Fruit fly (Drosophila melanogaster) whole organism, embryonic: ENCODE data around the gene CG15894.

Experiments used
- CG10267 ChIP-seq: fragments of 200-800 bp; sonication (Bioruptor generic); optimal IDR thresholded peaks from 2 replicates; lab custom pipeline; 2018; ENCODE audit warnings: missing biosample characterization, mild to moderate bottlenecking, missing genetic modification characterization, moderate library complexity
- CG12219 ChIP-seq: fragments of 200-800 bp; sonication (Bioruptor generic); optimal IDR thresholded peaks from 3 replicates; lab custom pipeline; 2018; ENCODE audit warnings: missing biosample characterization, mild to moderate bottlenecking, missing genetic modification characterization
- CG12236 ChIP-seq: fragments of 200-800 bp; sonication (Bioruptor generic); optimal IDR thresholded peaks from 2 replicates; lab custom pipeline; 2016; ENCODE audit warnings: missing biosample characterization, missing genetic modification characterization
- CG12659 ChIP-seq: fragments of 200-800 bp; sonication (Bioruptor generic); optimal IDR thresholded peaks from 3 replicates; lab custom pipeline; 2017; ENCODE audit warnings: mild to moderate bottlenecking, missing biosample characterization, missing genetic modification reagents, missing genetic modification characterization
- CG13287 ChIP-seq: fragments of 200-800 bp; sonication (Bioruptor generic); IDR thresholded peaks from 2 replicates; pipeline ENCODE4 v1.3.6; 2022; ENCODE audit warnings: missing biosample characterization, missing genetic modification characterization; ENCODE audit not compliant: partially characterized antibody
- CG15479 ChIP-seq: fragments of 200-800 bp; sonication (Bioruptor generic); optimal IDR thresholded peaks from 3 replicates; lab custom pipeline; 2019; ENCODE audit warnings: missing biosample characterization, mild to moderate bottlenecking, missing genetic modification characterization, moderate library complexity
- CG15514 ChIP-seq: fragments of 200-800 bp; sonication (Bioruptor generic); optimal IDR thresholded peaks from 3 replicates; lab custom pipeline; 2017; ENCODE audit warnings: missing biosample characterization, missing genetic modification characterization, mild to moderate bottlenecking, moderate library complexity, missing genetic modification reagents
- CG1603 ChIP-seq: fragments of 200-800 bp; sonication (Bioruptor generic); optimal IDR thresholded peaks from 2 replicates; lab custom pipeline; 2019; ENCODE audit warnings: missing biosample characterization, mild to moderate bottlenecking, missing genetic modification characterization, moderate library complexity
- CG17829 ChIP-seq: fragments of 200-800 bp; optimal IDR thresholded peaks from 2 replicates; lab custom pipeline; 2019; ENCODE audit warnings: missing biosample characterization, mild to moderate bottlenecking, missing genetic modification characterization, moderate library complexity
- CG2116 ChIP-seq: fragments of 200-800 bp; sonication (Bioruptor generic); optimal IDR thresholded peaks from 3 replicates; lab custom pipeline; 2018; ENCODE audit warnings: missing biosample characterization, mild to moderate bottlenecking, missing genetic modification characterization
- CG32532 ChIP-seq: fragments of 200-800 bp; sonication (Bioruptor generic); IDR thresholded peaks from 2 replicates; pipeline ENCODE4 v1.3.6; 2022; ENCODE audit warnings: missing biosample characterization, missing genetic modification characterization
- CG3281 ChIP-seq: fragments of 200-800 bp; sonication (Bioruptor generic); optimal IDR thresholded peaks from 3 replicates; lab custom pipeline; 2017; ENCODE audit warnings: missing biosample characterization, mild to moderate bottlenecking, missing genetic modification characterization
- CG4617 ChIP-seq: fragments of 200-800 bp; sonication (Bioruptor generic); optimal IDR thresholded peaks from 3 replicates; lab custom pipeline; 2016; ENCODE audit warnings: missing biosample characterization, missing genetic modification characterization, borderline replicate concordance
- CG6272 ChIP-seq: fragments of 200-800 bp; sonication (Bioruptor generic); IDR thresholded peaks from 2 replicates; pipeline ENCODE4 v1.3.6; 2022; ENCODE audit warnings: missing biosample characterization, missing genetic modification characterization
- CG7928 ChIP-seq: fragments of 200-800 bp; sonication (Bioruptor generic); optimal IDR thresholded peaks from 2 replicates; lab custom pipeline; 2017; ENCODE audit warnings: missing biosample characterization, mild to moderate bottlenecking, missing genetic modification characterization
- CG8290 ChIP-seq, 3 experiments: fragments of 200-800 bp; sonication (Bioruptor generic); optimal IDR thresholded peaks; 2 replicates each; lab custom pipeline; 2016 to 2019; ENCODE audit warnings: missing biosample characterization in 3 of 3, missing genetic modification characterization in 3 of 3, mild to moderate bottlenecking in 2 of 3, moderate library complexity in 1 of 3
- CG9797 ChIP-seq: fragments of 200-800 bp; sonication (Bioruptor generic); optimal IDR thresholded peaks from 3 replicates; lab custom pipeline; 2018; ENCODE audit warnings: missing biosample characterization, mild to moderate bottlenecking, missing genetic modification characterization
- CTCF ChIP-seq: fragments of 200-800 bp; sonication (Bioruptor generic); optimal IDR thresholded peaks from 2 replicates; lab custom pipeline; 2017; ENCODE audit warnings: missing biosample characterization, mild to moderate bottlenecking, missing genetic modification characterization, moderate library complexity
- Camta ChIP-seq: fragments of 200-800 bp; sonication (Bioruptor generic); optimal IDR thresholded peaks from 2 replicates; lab custom pipeline; 2016; ENCODE audit warnings: missing biosample characterization, missing genetic modification characterization
- Chrac-16 ChIP-seq: fragments of 200-800 bp; sonication (Bioruptor generic); optimal IDR thresholded peaks from 3 replicates; lab custom pipeline; 2016; ENCODE audit warnings: missing biosample characterization, missing genetic modification characterization
- Dref ChIP-seq: fragments of 200-800 bp; sonication (Bioruptor generic); IDR thresholded peaks from 2 replicates; pipeline ENCODE4 v1.3.6; 2022; ENCODE audit warnings: missing biosample characterization, missing genetic modification characterization
- Elba2 ChIP-seq: fragments of 200-800 bp; sonication (Bioruptor generic); optimal IDR thresholded peaks from 3 replicates; lab custom pipeline; 2016; ENCODE audit warnings: missing biosample characterization, missing genetic modification characterization
- Ets97D ChIP-seq: fragments of 200-800 bp; sonication (Bioruptor generic); optimal IDR thresholded peaks from 3 replicates; lab custom pipeline; 2016; ENCODE audit warnings: missing biosample characterization, missing genetic modification characterization
- Rfx ChIP-seq: fragments of 200-800 bp; sonication (Bioruptor generic); IDR thresholded peaks from 2 replicates; pipeline ENCODE4 v1.3.6; 2022; ENCODE audit warnings: missing biosample characterization, missing genetic modification characterization
- Sin3A ChIP-seq: fragments of >200 bp; optimal IDR thresholded peaks from 2 replicates; lab custom pipeline; 2018
- Six4 ChIP-seq: fragments of 200-800 bp; sonication (Bioruptor generic); optimal IDR thresholded peaks from 2 replicates; lab custom pipeline; 2016; ENCODE audit warnings: missing biosample characterization, missing genetic modification characterization
- Sry-β ChIP-seq: fragments of 200-800 bp; sonication (Bioruptor generic); optimal IDR thresholded peaks from 2 replicates; lab custom pipeline; 2018; ENCODE audit warnings: missing biosample characterization, mild to moderate bottlenecking, missing genetic modification characterization, moderate library complexity
- Sry-δ ChIP-seq: fragments of 200-800 bp; sonication (Bioruptor generic); optimal IDR thresholded peaks from 2 replicates; lab custom pipeline; 2016; ENCODE audit warnings: missing biosample characterization, missing genetic modification characterization
- Ssrp ChIP-seq: fragments of 200-800 bp; sonication (Bioruptor generic); optimal IDR thresholded peaks from 2 replicates; lab custom pipeline; 2018; ENCODE audit warnings: missing biosample characterization, mild to moderate bottlenecking, missing genetic modification characterization, moderate library complexity
- Trl ChIP-seq, 3 experiments: fragments of >200 bp in 2 of 3; fragments of 200-800 bp in 1 of 3; sonication (Bioruptor generic) in 1 of 3; optimal IDR thresholded peaks; 2 replicates in 1 of 3; 3 replicates in 2 of 3; lab custom pipeline; 2016 to 2017; ENCODE audit warnings: missing biosample characterization in 1 of 3, missing genetic modification characterization in 1 of 3
- YL-1 ChIP-seq: fragments of 200-800 bp; sonication (Bioruptor generic); optimal IDR thresholded peaks from 3 replicates; lab custom pipeline; 2017; ENCODE audit warnings: missing biosample characterization, mild to moderate bottlenecking, missing genetic modification characterization
- amos ChIP-seq: fragments of 200-800 bp; sonication (Bioruptor generic); IDR thresholded peaks from 2 replicates; pipeline ENCODE4 v1.3.6; 2022; ENCODE audit warnings: missing biosample characterization, missing genetic modification characterization; ENCODE audit not compliant: partially characterized antibody
- chinmo ChIP-seq: fragments of 200-800 bp; sonication (Bioruptor generic); IDR thresholded peaks from 4 replicates; pipeline ENCODE4 v1.3.6; 2022; ENCODE audit warnings: missing biosample characterization, missing genetic modification characterization; ENCODE audit not compliant: partially characterized antibody
- crp ChIP-seq, 2 experiments: fragments of 200-800 bp; sonication (Bioruptor generic); optimal IDR thresholded peaks; 2 replicates in 1 of 2; 3 replicates in 1 of 2; lab custom pipeline; 2017; ENCODE audit warnings: missing biosample characterization in 2 of 2, missing genetic modification characterization in 2 of 2, mild to moderate bottlenecking in 1 of 2, moderate library complexity in 1 of 2
- ewg ChIP-seq: fragments of 200-800 bp; sonication (Bioruptor generic); optimal IDR thresholded peaks from 3 replicates; lab custom pipeline; 2017; ENCODE audit warnings: mild to moderate bottlenecking, missing biosample characterization, missing genetic modification reagents, missing genetic modification characterization
- exex ChIP-seq: fragments of 200-800 bp; sonication (Bioruptor generic); optimal IDR thresholded peaks from 4 replicates; lab custom pipeline; 2018; ENCODE audit warnings: missing biosample characterization, mild to moderate bottlenecking, missing genetic modification characterization, moderate library complexity
- grau ChIP-seq: fragments of 200-800 bp; optimal IDR thresholded peaks from 3 replicates; lab custom pipeline; 2019; ENCODE audit warnings: missing biosample characterization, mild to moderate bottlenecking, missing genetic modification characterization, moderate library complexity
- gsb-n ChIP-seq: fragments of 200-800 bp; sonication (Bioruptor generic); optimal IDR thresholded peaks from 3 replicates; lab custom pipeline; 2018; ENCODE audit warnings: missing biosample characterization, mild to moderate bottlenecking, missing genetic modification characterization
- her ChIP-seq: fragments of 200-800 bp; sonication (Bioruptor generic); optimal IDR thresholded peaks from 2 replicates; lab custom pipeline; 2016; ENCODE audit warnings: missing biosample characterization, missing genetic modification characterization
- jumu ChIP-seq: fragments of 200-800 bp; sonication (Bioruptor generic); optimal IDR thresholded peaks from 3 replicates; lab custom pipeline; 2016; ENCODE audit warnings: missing biosample characterization, missing genetic modification characterization
- nom ChIP-seq: fragments of 200-800 bp; sonication (Bioruptor generic); optimal IDR thresholded peaks from 2 replicates; lab custom pipeline; 2017; ENCODE audit warnings: missing biosample characterization, missing genetic modification characterization, mild to moderate bottlenecking, moderate library complexity, missing genetic modification reagents
- phol ChIP-seq: fragments of 200-800 bp; sonication (Bioruptor generic); optimal IDR thresholded peaks from 3 replicates; lab custom pipeline; 2018; ENCODE audit warnings: missing biosample characterization, mild to moderate bottlenecking, missing genetic modification characterization, moderate library complexity
- pita ChIP-seq: fragments of 200-800 bp; sonication (Bioruptor generic); optimal IDR thresholded peaks from 2 replicates; lab custom pipeline; 2017; ENCODE audit warnings: missing biosample characterization, mild to moderate bottlenecking, missing genetic modification characterization
- sc ChIP-seq, 3 experiments: fragments of >200 bp in 2 of 3; fragments of 200-800 bp in 1 of 3; sonication (Bioruptor generic) in 1 of 3; optimal IDR thresholded peaks; 2 replicates in 2 of 3; 3 replicates in 1 of 3; lab custom pipeline; 2017; ENCODE audit warnings: mild to moderate bottlenecking in 1 of 3, missing biosample characterization in 1 of 3, missing genetic modification characterization in 1 of 3, missing genetic modification reagents in 1 of 3
- sens ChIP-seq: fragments of 200-800 bp; sonication (Bioruptor generic); peaks from one replicate; lab custom pipeline; 2016; ENCODE audit warnings: missing biosample characterization, missing genetic modification characterization
- sug ChIP-seq: fragments of 200-800 bp; optimal IDR thresholded peaks from 2 replicates; lab custom pipeline; 2019; ENCODE audit warnings: missing biosample characterization, mild to moderate bottlenecking, missing genetic modification characterization, moderate library complexity
- tx ChIP-seq: fragments of 200-800 bp; sonication (Bioruptor generic); optimal IDR thresholded peaks from 2 replicates; lab custom pipeline; 2016; ENCODE audit warnings: missing biosample characterization, missing genetic modification characterization

The CG15894 gene

dm6 chrX:6291083-6291699, 17.8 kb upstream of the CG15894 start, which contains the start of the genes Rpt4 and mldr (continued):
- TF ChIP-seq CG9797 (peak; percentile 93), Elba2 (GFP tag; lab: Kevin White, UChicago) (peak; percentile 77), CG13287 (peak; percentile 55; the same call in 1 of the 2 replicates), CG15514 (peak; percentile 57), CG17829 (tag; lab: Kevin White, UChicago) (peak; percentile 31), Sin3A (lab: Kevin White, UChicago) (peak; percentile 63), nom (GFP tag; lab: Kevin White, UChicago) (peak; percentile 19), CG15479 (peak; percentile 67), Ets97D (GFP tag; lab: Kevin White, UChicago) (peak; percentile 47), CG2116 (GFP tag; lab: Kevin White, UChicago) (peak; percentile 12), CG12659 (GFP tag; lab: Kevin White, UChicago) (peak; percentile 72), phol (tag; lab: Kevin White, UChicago) (peak; percentile 55), amos (GFP tag; lab: Robert Waterston, UW) (peak; percentile 14; the same call in 1 of the 2 replicates), CG12236 (GFP tag; lab: Kevin White, UChicago) (no peak), sug (tag; lab: Kevin White, UChicago) (peak; percentile 0), CG12219 (GFP tag; lab: Kevin White, UChicago) (no peak), pita (peak; percentile 60), CG4617 (GFP tag; lab: Kevin White, UChicago) (peak; percentile 95), Six4 (GFP tag; lab: Kevin White, UChicago) (no peak), Sry-δ (GFP tag; lab: Kevin White, UChicago) (peak; percentile 30), Trl (optimal IDR thresholded peaks at IDR 0.05; lab: Kevin White, UChicago) (no peak), Trl (GFP tag; optimal IDR thresholded peaks at IDR 0.05; lab: Kevin White, UChicago) (no peak), sens (peak; percentile 58), chinmo (GFP tag; lab: Robert Waterston, UW) (0 out of 4 replicates have a peak, but pooled peaks have one; percentile 59), YL-1 (GFP tag; lab: Kevin White, UChicago) (peak; percentile 87), crp (GFP tag; optimal IDR thresholded peaks at IDR 0.05; lab: Kevin White, UChicago) (peak in 1 of 2 experiments; percentile 53), CG1603 (peak; percentile 75), CG7928 (GFP tag; lab: Kevin White, UChicago) (peak; percentile 38), CG10267 (peak; percentile 21), ewg (GFP tag; lab: Kevin White, UChicago) (peak; percentile 32), Dref (GFP tag; lab: Robert Waterston, UW) (peak; percentile 48), grau (tag; lab: Kevin White, UChicago) (peak; percentile 3), Rfx (0 out of 2 replicates have a peak, but pooled peaks have one; percentile 16)

- TF ChIP-seq jumu, result no peak
These were observed 14.8 kb upstream of the CG15894 start, which contains the start of gene CG15892 for dm6 chrX:6294243-6294642. CG15892 (minus strand) TSS chrX:6294343.

dm6 chrX:6295129-6295539, 13.9 kb upstream of the CG15894 start, which contains the start of the genes CG15891 and CG3815:
CG15891 (minus strand) TSS chrX:6295345.
CG3815 (plus strand) TSS chrX:6295389.
- TF ChIP-seq tx (GFP tag; lab: Kevin White, UChicago) (peak; percentile 28), sc (optimal IDR thresholded peaks at IDR 0.05; lab: Kevin White, UChicago) (no peak), sc (GFP tag; optimal IDR thresholded peaks at IDR 0.05; lab: Kevin White, UChicago) (no peak), Chrac-16 (GFP tag; lab: Kevin White, UChicago) (peak; percentile 31), CG3281 (GFP tag; lab: Kevin White, UChicago) (peak; percentile 68), Sry-β (peak; percentile 97), Rfx (peak; percentile 76), CG32532 (GFP tag; lab: Robert Waterston, UW) (peak; percentile 71), exex (tag; lab: Kevin White, UChicago) (no peak), Camta (GFP tag; lab: Kevin White, UChicago) (peak; percentile 33), CG8290 (GFP tag; optimal IDR thresholded peaks at IDR 0.05; lab: Kevin White, UChicago) (peak; percentile 46), CG8290 (tag; optimal IDR thresholded peaks at IDR 0.05; lab: Kevin White, UChicago) (no peak), Ssrp (tag; lab: Kevin White, UChicago) (peak; percentile 5), gsb-n (tag; lab: Kevin White, UChicago) (no peak), her (GFP tag; lab: Kevin White, UChicago) (peak; percentile 23), CTCF (peak; percentile 2), CG6272 (GFP tag; lab: Robert Waterston, UW) (peak; percentile 42; the same call in 1 of the 2 replicates)
